Fruit fly (Drosophila melanogaster): ENCODE measurements around the gene CG14322.

CG14322 gene

DNA sequence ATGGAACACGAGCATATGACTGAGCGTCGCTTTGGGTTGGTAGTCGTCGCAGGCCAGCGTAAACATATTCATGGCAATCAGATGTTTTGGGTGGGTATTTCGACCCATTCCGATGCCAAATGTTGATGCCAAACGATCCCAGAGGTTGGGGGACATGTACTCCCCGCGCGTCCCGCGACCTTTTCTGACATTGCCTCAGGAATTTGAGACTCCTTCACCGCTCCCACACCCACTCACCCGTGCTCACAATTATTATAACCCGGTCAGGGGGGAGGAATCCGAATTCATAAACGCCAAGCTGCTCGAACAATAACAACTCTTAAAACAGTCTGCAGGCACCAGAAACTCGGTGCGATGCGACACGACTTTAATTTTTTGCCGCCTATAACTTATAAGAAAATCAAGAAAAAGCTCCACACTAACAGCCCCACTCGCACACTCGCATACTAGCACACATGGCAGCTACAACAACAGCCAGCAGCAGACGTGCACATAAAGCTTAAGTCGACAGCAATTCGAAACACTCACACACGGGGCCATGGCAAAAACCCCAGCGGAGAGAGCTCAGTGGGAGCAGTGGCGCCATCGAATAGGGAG, 52.5 kb downstream of the CG14322 start (continued):
- TF ChIP-seq mld (GFP tag; IDR thresholded peaks at IDR 0.05; ENCODE audit: partially characterized antibody) (no peak), CG18262 (tag; optimal IDR thresholded peaks at IDR 0.05) (no peak), stwl (tag; optimal IDR thresholded peaks at IDR 0.05) (no peak), CG10267 (tag; optimal IDR thresholded peaks at IDR 0.05) (no peak), fru (optimal IDR thresholded peaks at IDR 0.05) (no peak), cwo (GFP tag; optimal IDR thresholded peaks at IDR 0.05) (no peak), CG1233 (GFP tag; optimal IDR thresholded peaks at IDR 0.05) (no peak), sens-2 (GFP tag; IDR thresholded peaks at IDR 0.05) (no peak), CG17186 (GFP tag; optimal IDR thresholded peaks at IDR 0.05) (no peak), sim (GFP tag; IDR thresholded peaks at IDR 0.05) (no peak), pita (GFP tag; optimal IDR thresholded peaks at IDR 0.05) (no peak), Ravus (GFP tag; IDR thresholded peaks at IDR 0.05) (no peak), CG4730 (GFP tag; IDR thresholded peaks at IDR 0.05) (no peak), CG31441 (GFP tag; IDR thresholded peaks at IDR 0.05) (no peak), CG15073 (GFP tag; optimal IDR thresholded peaks at IDR 0.05) (no peak), dati (GFP tag; IDR thresholded peaks at IDR 0.05) (no peak), C15 (GFP tag; IDR thresholded peaks at IDR 0.05) (no peak), Gug (GFP tag; IDR thresholded peaks at IDR 0.05) (peak; percentile 95; the same call in 1 of the 4 replicates), CG1832 (GFP tag; optimal IDR thresholded peaks at IDR 0.05) (no peak), Vsx1 (GFP tag; optimal IDR thresholded peaks at IDR 0.05) (no peak), trh (GFP tag; optimal IDR thresholded peaks at IDR 0.05) (no peak), sr (GFP tag; IDR thresholded peaks at IDR 0.05) (0 out of 3 replicates have a peak, but pooled peaks have one; percentile 7), crol (GFP tag; IDR thresholded peaks at IDR 0.05) (peak; percentile 88), zfh2 (GFP tag; optimal IDR thresholded peaks at IDR 0.05) (no peak), CG2875 (GFP tag; optimal IDR thresholded peaks at IDR 0.05) (no peak), Nf-YA (GFP tag; IDR thresholded peaks at IDR 0.05) (no peak), Dbx (GFP tag; IDR thresholded peaks at IDR 0.05) (no peak), Lpt (GFP tag; optimal IDR thresholded peaks at IDR 0.05) (no peak), inv (GFP tag; IDR thresholded peaks at IDR 0.05; ENCODE audit: partially characterized antibody) (no peak), CG4820 (GFP tag; optimal IDR thresholded peaks at IDR 0.05) (no peak), CG2129 (GFP tag; IDR thresholded peaks at IDR 0.05; ENCODE audit: partially characterized antibody) (no peak), pan (optimal IDR thresholded peaks at IDR 0.05) (no peak), pan (GFP tag; optimal IDR thresholded peaks at IDR 0.05 in 1 of 2, IDR thresholded peaks at IDR 0.05 in 1 of 2) (no peak), Trl (optimal IDR thresholded peaks at IDR 0.05) (no peak), Trl (GFP tag; optimal IDR thresholded peaks at IDR 0.05) (no peak), insv (GFP tag; optimal IDR thresholded peaks at IDR 0.05) (no peak), h (optimal IDR thresholded peaks at IDR 0.05) (no peak), Oaz (GFP tag; IDR thresholded peaks at IDR 0.05) (no peak), Aef1 (GFP tag; IDR thresholded peaks at IDR 0.05) (no peak), CG13296 (GFP tag; optimal IDR thresholded peaks at IDR 0.05) (no peak), CG2116 (GFP tag; optimal IDR thresholded peaks at IDR 0.05) (no peak), nau (GFP tag; optimal IDR thresholded peaks at IDR 0.05) (no peak), Fer2 (tag; optimal IDR thresholded peaks at IDR 0.05) (no peak), slp2 (GFP tag; optimal IDR thresholded peaks at IDR 0.05) (no peak), usp (GFP tag; optimal IDR thresholded peaks at IDR 0.05) (no peak), CG10959 (GFP tag; IDR thresholded peaks at IDR 0.05) (no peak), CG43689 (GFP tag; IDR thresholded peaks at IDR 0.05) (no peak), az2 (GFP tag; optimal IDR thresholded peaks at IDR 0.05) (no peak), CG17612 (GFP tag; IDR thresholded peaks at IDR 0.05) (no peak), jigr1 (GFP tag; IDR thresholded peaks at IDR 0.05) (no peak), HmgD (GFP tag; optimal IDR thresholded peaks at IDR 0.05) (no peak), Taf1 (GFP tag; IDR thresholded peaks at IDR 0.05) (no peak), scrt (GFP tag; optimal IDR thresholded peaks at IDR 0.05) (no peak)
